Fruit fly (Drosophila melanogaster): ENCODE results near the gene HIP.

Gene HIP

DNA sequence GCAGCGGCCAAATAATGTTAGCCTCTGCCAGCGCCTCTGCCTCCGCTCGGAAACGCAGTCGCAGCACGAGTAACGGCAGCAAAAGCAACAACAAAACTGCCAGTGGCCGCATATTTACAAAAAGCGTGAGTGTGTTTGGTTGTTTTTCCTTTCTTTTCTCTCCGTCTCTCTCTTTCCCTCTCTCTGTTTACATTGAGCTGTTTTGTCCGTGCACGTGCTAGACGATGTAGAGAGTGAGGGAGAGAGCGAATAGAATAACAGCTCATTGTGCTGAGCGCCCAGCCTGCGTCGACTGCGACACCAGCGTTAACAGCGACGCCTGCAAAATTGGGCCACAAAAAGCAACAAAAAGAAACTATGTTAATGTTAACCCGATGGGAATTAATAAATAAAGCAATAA lies 21.7 kb upstream of the HIP start (continued):
- TF ChIP-seq CG3838 (GFP tag; optimal IDR thresholded peaks at IDR 0.05) = no peak
- TF ChIP-seq CG11695 (GFP tag; IDR thresholded peaks at IDR 0.05) = peak; percentile 46; the same call in 1 of the 3 replicates
- TF ChIP-seq az2 (GFP tag; optimal IDR thresholded peaks at IDR 0.05) = no peak
- TF ChIP-seq pita (GFP tag; optimal IDR thresholded peaks at IDR 0.05) = no peak
- TF ChIP-seq grn (GFP tag; optimal IDR thresholded peaks at IDR 0.05) = peak; percentile 30
- TF ChIP-seq Vsx1 (GFP tag; optimal IDR thresholded peaks at IDR 0.05) = peak; percentile 66
- no peak for TF ChIP-seq Dip2 (GFP tag; IDR thresholded peaks at IDR 0.05)
- TF ChIP-seq CG1832 (GFP tag; optimal IDR thresholded peaks at IDR 0.05) = peak; percentile 91
- TF ChIP-seq aop (GFP tag; IDR thresholded peaks at IDR 0.05) = no peak
- TF ChIP-seq CG18262 (tag; optimal IDR thresholded peaks at IDR 0.05) = peak; percentile 21
- no peak for TF ChIP-seq CG10274 (GFP tag; optimal IDR thresholded peaks at IDR 0.05)
- no peak for TF ChIP-seq CG14441 (GFP tag; IDR thresholded peaks at IDR 0.05)
- TF ChIP-seq sob (GFP tag; IDR thresholded peaks at IDR 0.05) = peak; percentile 66; the same call in 1 of the 2 replicates
- no peak for TF ChIP-seq CG15073 (GFP tag; optimal IDR thresholded peaks at IDR 0.05)
- peak; percentile 76; the same call in 2 of the 3 replicates for TF ChIP-seq CG34422 (GFP tag; IDR thresholded peaks at IDR 0.05)
- TF ChIP-seq Xrp1 (GFP tag; IDR thresholded peaks at IDR 0.05) = peak; percentile 43; the same call in 1 of the 2 replicates
- TF ChIP-seq CG31388 (GFP tag; optimal IDR thresholded peaks at IDR 0.05) = no peak
- TF ChIP-seq CG3407 (GFP tag; optimal IDR thresholded peaks at IDR 0.05) = peak; percentile 76
- no peak for TF ChIP-seq sens-2 (GFP tag; IDR thresholded peaks at IDR 0.05)
- TF ChIP-seq oc (tag; optimal IDR thresholded peaks at IDR 0.05) = peak; percentile 70
- TF ChIP-seq ab (GFP tag; optimal IDR thresholded peaks at IDR 0.05) = no peak
- TF ChIP-seq E2f1 (GFP tag; IDR thresholded peaks at IDR 0.05) = no peak; the same call in 1 of the 2 replicates
- TF ChIP-seq CG7271 (tag; optimal IDR thresholded peaks at IDR 0.05) = peak; percentile 3
- no peak for TF ChIP-seq Usf (GFP tag; optimal IDR thresholded peaks at IDR 0.05)
- TF ChIP-seq crol (GFP tag; IDR thresholded peaks at IDR 0.05) = peak; percentile 54; the same call in 1 of the 2 replicates
- TF ChIP-seq Jarid2 (GFP tag; optimal IDR thresholded peaks at IDR 0.05) = peak; percentile 23
- no peak for TF ChIP-seq gfzf (GFP tag; optimal IDR thresholded peaks at IDR 0.05)
- TF ChIP-seq Stat92E (GFP tag; optimal IDR thresholded peaks at IDR 0.05) = peak in 1 of 3 experiments; percentile 16
- no peak for TF ChIP-seq CG4730 (GFP tag; IDR thresholded peaks at IDR 0.05)
- TF ChIP-seq HLH3B (GFP tag; IDR thresholded peaks at IDR 0.05) = peak; percentile 52; the same call in 1 of the 2 replicates
- TF ChIP-seq onecut (GFP tag; IDR thresholded peaks at IDR 0.05) = peak; percentile 65
- TF ChIP-seq gsb (GFP tag; IDR thresholded peaks at IDR 0.05) = no peak
- peak; percentile 59 for TF ChIP-seq gcm (GFP tag; optimal IDR thresholded peaks at IDR 0.05)
- no peak for TF ChIP-seq vfl (GFP tag; optimal IDR thresholded peaks at IDR 0.05)
- peak; percentile 31 for TF ChIP-seq pho (GFP tag; optimal IDR thresholded peaks at IDR 0.05)
- no peak for TF ChIP-seq E2f2 (GFP tag; IDR thresholded peaks at IDR 0.05)
- peak; percentile 66 for TF ChIP-seq CG31365 (tag; optimal IDR thresholded peaks at IDR 0.05)
- TF ChIP-seq scrt (GFP tag; optimal IDR thresholded peaks at IDR 0.05) = peak; percentile 69
- no peak for TF ChIP-seq h (optimal IDR thresholded peaks at IDR 0.05)
- TF ChIP-seq fd3F (GFP tag; optimal IDR thresholded peaks at IDR 0.05) = no peak
- peak; percentile 11 for TF ChIP-seq cad (GFP tag; optimal IDR thresholded peaks at IDR 0.05)
- TF ChIP-seq CG1024 (GFP tag; IDR thresholded peaks at IDR 0.05) = no peak
- no peak for TF ChIP-seq zfh1 (GFP tag; IDR thresholded peaks at IDR 0.05)
- TF ChIP-seq al (GFP tag; IDR thresholded peaks at IDR 0.05) = no peak
- peak; percentile 58; the same call in 1 of the 2 replicates for TF ChIP-seq CG14014 (GFP tag; IDR thresholded peaks at IDR 0.05)
- TF ChIP-seq Camta (GFP tag; optimal IDR thresholded peaks at IDR 0.05) = peak; percentile 55
- TF ChIP-seq CG7372 (GFP tag; IDR thresholded peaks at IDR 0.05) = no peak
- no peak for TF ChIP-seq CG7928 (GFP tag; optimal IDR thresholded peaks at IDR 0.05)
- TF ChIP-seq CG15479 (GFP tag; optimal IDR thresholded peaks at IDR 0.05) = peak; percentile 90
- peak; percentile 21 for TF ChIP-seq CG7786 (GFP tag; optimal IDR thresholded peaks at IDR 0.05)
- TF ChIP-seq mam (GFP tag; optimal IDR thresholded peaks at IDR 0.05) = peak; percentile 23
- TF ChIP-seq Sox100B (GFP tag; optimal IDR thresholded peaks at IDR 0.05) = peak; percentile 49
